Fruit fly (Drosophila melanogaster) whole organism, embryonic: ENCODE results near the gene vers.

Source experiments
- Adf1 ChIP-seq: fragments of 200-800 bp; sonication (Bioruptor generic); IDR thresholded peaks from 2 replicates; pipeline ENCODE4 v1.3.6; 2022; ENCODE audit warnings: missing biosample characterization, missing genetic modification characterization
- B-H1 ChIP-seq: fragments of 200-800 bp; sonication (Bioruptor generic); IDR thresholded peaks from 3 replicates; pipeline ENCODE4 v1.3.6; 2022; ENCODE audit warnings: missing biosample characterization, missing genetic modification characterization
- CG10654 ChIP-seq: fragments of 200-800 bp; sonication (Bioruptor generic); optimal IDR thresholded peaks from 2 replicates; lab custom pipeline; 2016; ENCODE audit warnings: missing biosample characterization, missing genetic modification characterization
- CG11723 ChIP-seq: fragments of 200-800 bp; sonication (Bioruptor generic); optimal IDR thresholded peaks from 2 replicates; lab custom pipeline; 2017; ENCODE audit warnings: missing biosample characterization, mild to moderate bottlenecking, missing genetic modification characterization
- CG12104 ChIP-seq: fragments of 200-800 bp; sonication (Bioruptor generic); optimal IDR thresholded peaks from 3 replicates; lab custom pipeline; 2016; ENCODE audit warnings: missing biosample characterization, missing genetic modification characterization
- CG12219 ChIP-seq: fragments of 200-800 bp; sonication (Bioruptor generic); optimal IDR thresholded peaks from 3 replicates; lab custom pipeline; 2018; ENCODE audit warnings: missing biosample characterization, mild to moderate bottlenecking, missing genetic modification characterization
- CG13296 ChIP-seq: fragments of 200-800 bp; sonication (Bioruptor generic); optimal IDR thresholded peaks from 3 replicates; lab custom pipeline; 2018; ENCODE audit warnings: missing biosample characterization, mild to moderate bottlenecking, missing genetic modification characterization
- CG14860 ChIP-seq: fragments of 200-800 bp; sonication (Bioruptor generic); IDR thresholded peaks from 3 replicates; pipeline ENCODE4 v1.3.6; 2022; ENCODE audit warnings: missing biosample characterization, missing genetic modification characterization; ENCODE audit not compliant: partially characterized antibody
- CG15479 ChIP-seq: fragments of 200-800 bp; sonication (Bioruptor generic); optimal IDR thresholded peaks from 3 replicates; lab custom pipeline; 2019; ENCODE audit warnings: missing biosample characterization, mild to moderate bottlenecking, missing genetic modification characterization, moderate library complexity
- CG15514 ChIP-seq: fragments of 200-800 bp; sonication (Bioruptor generic); optimal IDR thresholded peaks from 3 replicates; lab custom pipeline; 2017; ENCODE audit warnings: missing biosample characterization, missing genetic modification characterization, mild to moderate bottlenecking, moderate library complexity, missing genetic modification reagents
- CG17912 ChIP-seq: fragments of 200-800 bp; sonication (Bioruptor generic); optimal IDR thresholded peaks from 2 replicates; lab custom pipeline; 2018; ENCODE audit warnings: missing biosample characterization, mild to moderate bottlenecking, missing genetic modification characterization
- CG30403 ChIP-seq: fragments of 200-800 bp; sonication (Bioruptor generic); optimal IDR thresholded peaks from 3 replicates; lab custom pipeline; 2016; ENCODE audit warnings: missing biosample characterization, missing genetic modification characterization
- CG31224 ChIP-seq: fragments of 200-800 bp; sonication (Bioruptor generic); IDR thresholded peaks from 2 replicates; pipeline ENCODE4 v1.3.6; 2022; ENCODE audit warnings: missing biosample characterization, missing genetic modification characterization
- CG32532 ChIP-seq: fragments of 200-800 bp; sonication (Bioruptor generic); IDR thresholded peaks from 2 replicates; pipeline ENCODE4 v1.3.6; 2022; ENCODE audit warnings: missing biosample characterization, missing genetic modification characterization
- CG42726 ChIP-seq: fragments of 200-800 bp; sonication (Bioruptor generic); IDR thresholded peaks from 2 replicates; pipeline ENCODE4 v1.3.6; 2022; ENCODE audit warnings: missing biosample characterization, missing genetic modification characterization; ENCODE audit not compliant: partially characterized antibody
- CG4360 ChIP-seq: fragments of 200-800 bp; sonication (Bioruptor generic); IDR thresholded peaks from 2 replicates; pipeline ENCODE4 v1.3.6; 2022; ENCODE audit warnings: missing biosample characterization, missing genetic modification characterization
- CG4820 ChIP-seq: fragments of 200-800 bp; sonication (Bioruptor generic); optimal IDR thresholded peaks from 3 replicates; lab custom pipeline; 2016; ENCODE audit warnings: missing biosample characterization, missing genetic modification characterization
- CG8281 ChIP-seq: fragments of 200-800 bp; sonication (Bioruptor generic); optimal IDR thresholded peaks from 2 replicates; lab custom pipeline; 2018; ENCODE audit warnings: missing biosample characterization, mild to moderate bottlenecking, missing genetic modification characterization, moderate library complexity
- CG8924 ChIP-seq: fragments of 200-800 bp; optimal IDR thresholded peaks from 3 replicates; lab custom pipeline; 2019; ENCODE audit warnings: missing biosample characterization, mild to moderate bottlenecking, missing genetic modification characterization, moderate library complexity
- CG9215 ChIP-seq: fragments of 200-800 bp; sonication (Bioruptor generic); IDR thresholded peaks from 2 replicates; pipeline ENCODE4 v1.3.6; 2022; ENCODE audit warnings: missing biosample characterization, missing genetic modification characterization
- CG9437 ChIP-seq: fragments of 200-800 bp; sonication (Bioruptor generic); optimal IDR thresholded peaks from 2 replicates; lab custom pipeline; 2018; ENCODE audit warnings: missing biosample characterization, mild to moderate bottlenecking, missing genetic modification characterization
- CG9797 ChIP-seq: fragments of 200-800 bp; sonication (Bioruptor generic); optimal IDR thresholded peaks from 3 replicates; lab custom pipeline; 2018; ENCODE audit warnings: missing biosample characterization, mild to moderate bottlenecking, missing genetic modification characterization
- CG9932 ChIP-seq: fragments of 200-800 bp; sonication (Bioruptor generic); IDR thresholded peaks from 2 replicates; pipeline ENCODE4 v1.3.6; 2022; ENCODE audit warnings: missing biosample characterization, missing genetic modification characterization
- Chrac-16 ChIP-seq: fragments of 200-800 bp; sonication (Bioruptor generic); optimal IDR thresholded peaks from 3 replicates; lab custom pipeline; 2016; ENCODE audit warnings: missing biosample characterization, missing genetic modification characterization
- Dll ChIP-seq: fragments of 200-800 bp; sonication (Bioruptor generic); IDR thresholded peaks from 4 replicates; pipeline ENCODE4 v1.3.6; 2022; ENCODE audit warnings: missing biosample characterization, missing genetic modification characterization; ENCODE audit not compliant: partially characterized antibody
- Dp ChIP-seq: fragments of 200-800 bp; sonication (Bioruptor generic); optimal IDR thresholded peaks from 2 replicates; lab custom pipeline; 2018; ENCODE audit warnings: missing biosample characterization, mild to moderate bottlenecking, missing genetic modification characterization, moderate library complexity
- Mrtf ChIP-seq: fragments of 200-800 bp; sonication (Bioruptor generic); IDR thresholded peaks from 3 replicates; pipeline ENCODE4 v1.3.6; 2022; ENCODE audit warnings: missing biosample characterization, missing genetic modification characterization
- Stat92E ChIP-seq, 3 experiments: fragments of >200 bp in 2 of 3; fragments of 200-800 bp in 1 of 3; sonication (Bioruptor generic) in 1 of 3; optimal IDR thresholded peaks; 2 replicates each; lab custom pipeline; 2017 to 2019; ENCODE audit warnings: missing biosample characterization in 3 of 3, missing genetic modification characterization in 3 of 3, mild to moderate bottlenecking in 1 of 3, moderate library complexity in 1 of 3
- YL-1 ChIP-seq: fragments of 200-800 bp; sonication (Bioruptor generic); optimal IDR thresholded peaks from 3 replicates; lab custom pipeline; 2017; ENCODE audit warnings: missing biosample characterization, mild to moderate bottlenecking, missing genetic modification characterization
- al ChIP-seq: fragments of 200-800 bp; sonication (Bioruptor generic); IDR thresholded peaks from 2 replicates; pipeline ENCODE4 v1.3.6; 2022; ENCODE audit warnings: missing biosample characterization, missing genetic modification characterization
- amos ChIP-seq: fragments of 200-800 bp; sonication (Bioruptor generic); IDR thresholded peaks from 2 replicates; pipeline ENCODE4 v1.3.6; 2022; ENCODE audit warnings: missing biosample characterization, missing genetic modification characterization; ENCODE audit not compliant: partially characterized antibody
- az2 ChIP-seq: fragments of 200-800 bp; sonication (Bioruptor generic); optimal IDR thresholded peaks from 3 replicates; lab custom pipeline; 2016; ENCODE audit warnings: missing biosample characterization, missing genetic modification characterization
- cg ChIP-seq: fragments of 200-800 bp; sonication (Bioruptor generic); optimal IDR thresholded peaks from 3 replicates; lab custom pipeline; 2019; ENCODE audit warnings: missing biosample characterization, mild to moderate bottlenecking, missing genetic modification characterization, moderate library complexity
- croc ChIP-seq: fragments of 200-800 bp; sonication (Bioruptor generic); conservative IDR thresholded peaks from 3 replicates; pipeline ENCODE4 v1.3.6; 2022; ENCODE audit warnings: missing biosample characterization, missing genetic modification characterization
- da ChIP-seq: fragments of 200-800 bp; sonication (Bioruptor generic); optimal IDR thresholded peaks from 2 replicates; lab custom pipeline; 2016; ENCODE audit warnings: missing biosample characterization, missing genetic modification characterization
- dm ChIP-seq: fragments of 200-800 bp; sonication (Bioruptor generic); optimal IDR thresholded peaks from 3 replicates; lab custom pipeline; 2016; ENCODE audit warnings: missing biosample characterization, missing genetic modification characterization
- fru ChIP-seq: fragments of >200 bp; optimal IDR thresholded peaks from 2 replicates; lab custom pipeline; 2017
- gce ChIP-seq: fragments of 200-800 bp; sonication (Bioruptor generic); IDR thresholded peaks from 3 replicates; pipeline ENCODE4 v1.3.6; 2022; ENCODE audit warnings: missing biosample characterization, missing genetic modification characterization
- gcm2 ChIP-seq: fragments of 200-800 bp; sonication (Bioruptor generic); optimal IDR thresholded peaks from 2 replicates; lab custom pipeline; 2016; ENCODE audit warnings: missing biosample characterization, missing genetic modification characterization
- her ChIP-seq: fragments of 200-800 bp; sonication (Bioruptor generic); optimal IDR thresholded peaks from 2 replicates; lab custom pipeline; 2016; ENCODE audit warnings: missing biosample characterization, missing genetic modification characterization
- jigr1 ChIP-seq: fragments of 200-800 bp; sonication (Bioruptor generic); IDR thresholded peaks from 3 replicates; pipeline ENCODE4 v1.3.6; 2022; ENCODE audit warnings: missing biosample characterization, missing genetic modification characterization
- jumu ChIP-seq: fragments of 200-800 bp; sonication (Bioruptor generic); optimal IDR thresholded peaks from 3 replicates; lab custom pipeline; 2016; ENCODE audit warnings: missing biosample characterization, missing genetic modification characterization
- kay ChIP-seq: fragments of 200-800 bp; sonication (Bioruptor generic); optimal IDR thresholded peaks from 2 replicates; lab custom pipeline; 2016; ENCODE audit warnings: missing biosample characterization, missing genetic modification characterization
- lola ChIP-seq, 3 experiments: fragments of >200 bp in 2 of 3; fragments of 200-800 bp in 1 of 3; sonication (Bioruptor generic) in 1 of 3; optimal IDR thresholded peaks; 2 replicates each; lab custom pipeline; 2017 to 2019; ENCODE audit warnings: missing biosample characterization in 3 of 3, missing genetic modification characterization in 3 of 3, mild to moderate bottlenecking in 1 of 3, moderate library complexity in 1 of 3
- pb ChIP-seq: fragments of 200-800 bp; sonication (Bioruptor generic); optimal IDR thresholded peaks from 3 replicates; lab custom pipeline; 2016; ENCODE audit warnings: missing biosample characterization, missing genetic modification characterization
- schlank ChIP-seq: fragments of 200-800 bp; sonication (Bioruptor generic); optimal IDR thresholded peaks from 2 replicates; lab custom pipeline; 2018; ENCODE audit warnings: missing biosample characterization, mild to moderate bottlenecking, missing genetic modification characterization
- stwl ChIP-seq: fragments of 200-800 bp; sonication (Bioruptor generic); optimal IDR thresholded peaks from 3 replicates; lab custom pipeline; 2018; ENCODE audit warnings: missing biosample characterization, mild to moderate bottlenecking, missing genetic modification characterization, moderate library complexity
- tin ChIP-seq: fragments of 200-800 bp; sonication (Bioruptor generic); optimal IDR thresholded peaks from 3 replicates; lab custom pipeline; 2016; ENCODE audit warnings: missing biosample characterization, missing genetic modification characterization
- toy ChIP-seq: fragments of 200-800 bp; sonication (Bioruptor generic); IDR thresholded peaks from 2 replicates; pipeline ENCODE4 v1.3.6; 2022; ENCODE audit warnings: missing biosample characterization, missing genetic modification characterization
- tx ChIP-seq: fragments of 200-800 bp; sonication (Bioruptor generic); optimal IDR thresholded peaks from 2 replicates; lab custom pipeline; 2016; ENCODE audit warnings: missing biosample characterization, missing genetic modification characterization

Gene vers

DNA sequence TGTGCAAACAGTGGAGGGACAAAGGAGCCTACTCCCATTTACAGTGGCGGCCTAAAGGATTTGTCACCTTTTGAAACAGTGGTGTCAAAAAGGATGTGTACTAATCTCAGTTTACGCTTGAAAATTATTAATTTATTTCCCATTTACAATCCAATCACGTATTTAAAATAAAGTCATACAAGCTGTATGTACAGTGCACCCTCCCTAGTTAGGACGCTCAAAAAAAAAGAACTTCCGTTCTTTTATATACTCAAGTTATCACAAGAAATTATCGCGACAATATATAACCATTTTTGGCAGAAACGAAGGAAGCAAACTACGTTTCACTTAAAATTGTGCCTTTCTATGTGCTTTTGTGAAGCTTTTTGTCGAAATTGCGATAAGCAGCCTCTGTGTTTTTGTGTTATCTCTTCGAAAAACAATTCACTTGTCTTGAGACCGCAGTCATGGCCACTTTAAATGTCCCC, 23.4 kb downstream of the vers start (continued):
- TF ChIP-seq jigr1: no peak
- no peak for TF ChIP-seq toy
- peak; percentile 35 for TF ChIP-seq az2 (GFP tag; lab: Kevin White, UChicago)
- no peak for TF ChIP-seq schlank (tag; lab: Kevin White, UChicago)
- 0 out of 2 replicates have a peak, but pooled peaks have one; percentile 16 for TF ChIP-seq CG31224 (GFP tag; lab: Robert Waterston, UW)
- no peak for TF ChIP-seq Stat92E (GFP tag; optimal IDR thresholded peaks at IDR 0.05; lab: Kevin White, UChicago)
- TF ChIP-seq CG4360 (GFP tag; lab: Robert Waterston, UW): no peak
- peak; percentile 28 for TF ChIP-seq tx
- TF ChIP-seq CG32532 (GFP tag; lab: Robert Waterston, UW): peak; percentile 57; the same call in 1 of the 2 replicates
- TF ChIP-seq CG14860 (GFP tag; lab: Robert Waterston, UW): no peak
- TF ChIP-seq cg (GFP tag; lab: Kevin White, UChicago): no peak
- TF ChIP-seq CG42726 (GFP tag; lab: Robert Waterston, UW): no peak
- TF ChIP-seq kay: no peak
- peak; percentile 56 for TF ChIP-seq CG8924 (tag; lab: Kevin White, UChicago)
- no peak for TF ChIP-seq amos
- TF ChIP-seq gcm2 (GFP tag; lab: Kevin White, UChicago): peak; percentile 21
- peak; percentile 45 for TF ChIP-seq tin (GFP tag; lab: Kevin White, UChicago)
- TF ChIP-seq al (GFP tag; lab: Robert Waterston, UW): 0 out of 2 replicates have a peak, but pooled peaks have one; percentile 11
- peak in 1 of 3 experiments; percentile 11 for TF ChIP-seq lola (GFP tag; optimal IDR thresholded peaks at IDR 0.05; lab: Kevin White, UChicago)
- peak; percentile 15 for TF ChIP-seq pb
- no peak for TF ChIP-seq fru (lab: Kevin White, UChicago)
- TF ChIP-seq CG12219 (GFP tag; lab: Kevin White, UChicago): peak; percentile 32
- no peak for TF ChIP-seq stwl (tag; lab: Kevin White, UChicago)
- TF ChIP-seq CG15514: peak; percentile 44
- TF ChIP-seq da (GFP tag; lab: Kevin White, UChicago): no peak
- TF ChIP-seq CG17912 (GFP tag; lab: Kevin White, UChicago): no peak
- no peak for TF ChIP-seq Dp (GFP tag; lab: Kevin White, UChicago)
- no peak for TF ChIP-seq croc (GFP tag; lab: Robert Waterston, UW)
- peak; percentile 56 for TF ChIP-seq CG30403 (GFP tag; lab: Kevin White, UChicago)
- no peak for TF ChIP-seq YL-1
- TF ChIP-seq her (GFP tag; lab: Kevin White, UChicago): peak; percentile 25
- peak; percentile 20 for TF ChIP-seq CG11723 (GFP tag; lab: Kevin White, UChicago)
- TF ChIP-seq CG8281 (tag; lab: Kevin White, UChicago): no peak
- peak; percentile 11 for TF ChIP-seq CG12104 (GFP tag; lab: Kevin White, UChicago)
- TF ChIP-seq CG13296 (GFP tag; lab: Kevin White, UChicago): peak; percentile 67
- peak; percentile 36 for TF ChIP-seq CG9437 (GFP tag; lab: Kevin White, UChicago)
- TF ChIP-seq CG10654 (GFP tag; lab: Kevin White, UChicago): no peak
- peak; percentile 31 for TF ChIP-seq jumu (GFP tag; lab: Kevin White, UChicago)
- TF ChIP-seq CG9932: no peak; the same call in 1 of the 2 replicates
- no peak for TF ChIP-seq CG15479 (GFP tag; lab: Kevin White, UChicago)
- TF ChIP-seq Dll (GFP tag; lab: Robert Waterston, UW): no peak
- no peak for TF ChIP-seq Mrtf (GFP tag; lab: Robert Waterston, UW)
- TF ChIP-seq Chrac-16 (GFP tag; lab: Kevin White, UChicago): peak; percentile 27
- TF ChIP-seq CG9215 (GFP tag; lab: Robert Waterston, UW): no peak
- no peak for TF ChIP-seq B-H1 (GFP tag; lab: Robert Waterston, UW)
- TF ChIP-seq CG9797 (GFP tag; lab: Kevin White, UChicago): no peak
- TF ChIP-seq Adf1 (GFP tag; lab: Robert Waterston, UW): no peak
- TF ChIP-seq CG4820: peak; percentile 28
- TF ChIP-seq gce (GFP tag; lab: Robert Waterston, UW): no peak
- TF ChIP-seq dm: no peak
